Worm (Caenorhabditis elegans) whole organism, L3 larva: ENCODE data around the gene C15H9.2.

Experiments
- ama-1 ChIP-seq: fragments of 150-350 bp; optimal IDR thresholded peaks from 2 replicates; lab custom pipeline; 2018
- ceh-28 ChIP-seq: fragments of 150-350 bp; optimal IDR thresholded peaks from 2 replicates; lab custom pipeline; 2014; ENCODE audit warnings: missing biosample characterization, missing genetic modification reagents, missing genetic modification characterization
- fkh-10 ChIP-seq: sonication (generic microtip); optimal IDR thresholded peaks from 2 replicates; lab custom pipeline; 2017; ENCODE audit warnings: missing biosample characterization, missing genetic modification reagents, missing genetic modification characterization
- lsy-12 ChIP-seq: sonication (generic microtip); optimal IDR thresholded peaks from 2 replicates; lab custom pipeline; 2016; ENCODE audit warnings: mild to moderate bottlenecking, missing genetic modification characterization, missing compliant biosample characterization
- mml-1 ChIP-seq: fragments of 150-350 bp; sonication (generic microtip); optimal IDR thresholded peaks from 3 replicates; lab custom pipeline; 2014; ENCODE audit warnings: missing biosample characterization, missing genetic modification characterization
- nhr-25 ChIP-seq: sonication (generic microtip); optimal IDR thresholded peaks from 2 replicates; lab custom pipeline; 2017; ENCODE audit warnings: missing biosample characterization, missing genetic modification characterization
- snpc-4 ChIP-seq: fragments of 150-350 bp; optimal IDR thresholded peaks from 2 replicates; lab custom pipeline; 2014; ENCODE audit warnings: missing biosample characterization, missing genetic modification characterization
- unc-39 ChIP-seq: sonication (generic microtip); optimal IDR thresholded peaks from 4 replicates; lab custom pipeline; 2017; ENCODE audit warnings: missing biosample characterization, missing genetic modification characterization

DNA sequence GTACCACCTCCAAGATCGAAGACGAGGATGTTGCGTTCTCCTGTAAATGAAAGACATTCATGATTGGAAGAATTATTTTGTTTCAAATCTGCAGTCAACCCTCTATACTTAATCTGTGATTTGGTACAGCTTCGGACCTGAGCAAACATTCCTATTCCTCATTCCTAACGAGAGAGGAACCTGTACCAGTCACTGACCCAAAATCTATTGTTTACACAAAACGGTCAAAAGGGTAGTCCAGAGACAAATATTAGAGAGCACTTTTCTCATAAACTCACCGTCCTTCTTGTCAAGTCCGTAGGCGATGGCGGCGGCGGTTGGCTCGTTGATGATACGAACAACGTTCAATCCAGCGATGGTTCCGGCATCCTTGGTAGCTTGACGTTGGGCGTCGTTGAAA, 27.5 kb upstream of the C15H9.2 start:
- TF ChIP-seq snpc-4 (tag; lab: Kevin White, UChicago) (no peak), unc-39 (no peak), lsy-12 (tag; lab: Kevin White, UChicago) (no peak), ceh-28 (tag; lab: Kevin White, UChicago) (no peak), mml-1 (tag; lab: Kevin White, UChicago) (no peak), nhr-25 (tag; lab: Kevin White, UChicago) (no peak), fkh-10 (GFP tag; lab: Kevin White, UChicago) (no peak), ama-1 (no peak)
